Worm (Caenorhabditis elegans) whole organism, L4 larva: ENCODE results near the gene ntl-9.
"Not testable (repeated sequence)": the region's sequence is repeated elsewhere in the genome, so short reads cannot be mapped to it uniquely, and the experiment has no call there.

Source experiments
- jun-1 ChIP-seq: fragments of 150-350 bp; optimal IDR thresholded peaks from 2 replicates; lab custom pipeline; 2014; ENCODE audit warnings: missing biosample characterization, missing genetic modification reagents, missing genetic modification characterization
- lin-15B ChIP-seq: fragments of 150-350 bp; sonication (generic microtip); optimal IDR thresholded peaks from 3 replicates; lab custom pipeline; 2014; ENCODE audit warnings: missing biosample characterization, missing genetic modification characterization
- nhr-6 ChIP-seq: fragments of 150-350 bp; optimal IDR thresholded peaks from 2 replicates; lab custom pipeline; 2014; ENCODE audit warnings: missing biosample characterization, missing genetic modification characterization
- pqm-1 ChIP-seq: sonication (generic microtip); optimal IDR thresholded peaks from 2 replicates; lab custom pipeline; 2017; ENCODE audit warnings: missing biosample characterization, missing genetic modification characterization
- unc-62 ChIP-seq, 3 experiments: fragments of 150-350 bp in 1 of 3; sonication (generic microtip); optimal IDR thresholded peaks in 2 of 3; peaks in 1 of 3; 1 replicate in 1 of 3; 2 replicates in 2 of 3; lab custom pipeline; 2014 to 2017; ENCODE audit warnings: missing biosample characterization in 3 of 3, missing genetic modification characterization in 3 of 3, missing genetic modification reagents in 3 of 3, missing genotype in 1 of 3

- not testable (repeated sequence) for TF ChIP-seq nhr-6 (tag; lab: Kevin White, UChicago); pqm-1 (tag; lab: Kevin White, UChicago); jun-1 (tag; lab: Kevin White, UChicago); unc-62 (GFP tag; optimal IDR thresholded peaks at IDR 0.05 in 1 of 2; lab: Kevin White, UChicago); unc-62 (tag; optimal IDR thresholded peaks at IDR 0.05; lab: Kevin White, UChicago); lin-15B (tag; lab: Kevin White, UChicago)
Measured at ce11 chrIII:4980367-4980766, 36.1 kb downstream of the ntl-9 start, which contains the start of gene C27F2.6.
